Fruit fly (Drosophila melanogaster) whole organism, embryonic: Measurements from ENCODE around the gene CG13024.

ENCODE experiments used
- C15 ChIP-seq: fragments of 200-800 bp; sonication (Bioruptor generic); IDR thresholded peaks from 3 replicates; pipeline ENCODE4 v1.3.6; 2022; ENCODE audit warnings: missing biosample characterization, missing genetic modification characterization
- CG10366 ChIP-seq: fragments of 200-800 bp; sonication (Bioruptor generic); IDR thresholded peaks from 2 replicates; pipeline ENCODE4 v1.3.6; 2022; ENCODE audit warnings: missing biosample characterization, missing genetic modification characterization
- CG11085 ChIP-seq: fragments of 200-800 bp; sonication (Bioruptor generic); IDR thresholded peaks from 2 replicates; pipeline ENCODE4 v1.3.6; 2022; ENCODE audit warnings: missing biosample characterization, missing genetic modification characterization
- CG11504 ChIP-seq: fragments of 200-800 bp; sonication (Bioruptor generic); optimal IDR thresholded peaks from 3 replicates; lab custom pipeline; 2019; ENCODE audit warnings: missing biosample characterization, mild to moderate bottlenecking, missing genetic modification characterization, moderate library complexity
- CG12236 ChIP-seq: fragments of 200-800 bp; sonication (Bioruptor generic); optimal IDR thresholded peaks from 2 replicates; lab custom pipeline; 2016; ENCODE audit warnings: missing biosample characterization, missing genetic modification characterization
- CG12744 ChIP-seq: fragments of 200-800 bp; sonication (Bioruptor generic); optimal IDR thresholded peaks from 2 replicates; lab custom pipeline; 2016; ENCODE audit warnings: missing biosample characterization, missing genetic modification characterization
- CG13123 ChIP-seq: fragments of 200-800 bp; sonication (Bioruptor generic); optimal IDR thresholded peaks from 2 replicates; lab custom pipeline; 2016; ENCODE audit warnings: missing biosample characterization, missing genetic modification characterization
- CG14965 ChIP-seq: fragments of 200-800 bp; sonication (Bioruptor generic); optimal IDR thresholded peaks from 2 replicates; lab custom pipeline; 2016; ENCODE audit warnings: missing biosample characterization, missing genetic modification characterization, borderline replicate concordance
- CG15073 ChIP-seq: fragments of 200-800 bp; sonication (Bioruptor generic); optimal IDR thresholded peaks from 2 replicates; lab custom pipeline; 2016; ENCODE audit warnings: missing biosample characterization, missing genetic modification characterization
- CG1603 ChIP-seq: fragments of 200-800 bp; sonication (Bioruptor generic); optimal IDR thresholded peaks from 2 replicates; lab custom pipeline; 2019; ENCODE audit warnings: missing biosample characterization, mild to moderate bottlenecking, missing genetic modification characterization, moderate library complexity
- CG31388 ChIP-seq: fragments of 200-800 bp; sonication (Bioruptor generic); optimal IDR thresholded peaks from 2 replicates; lab custom pipeline; 2016; ENCODE audit warnings: missing biosample characterization, missing genetic modification characterization
- CG32532 ChIP-seq: fragments of 200-800 bp; sonication (Bioruptor generic); IDR thresholded peaks from 2 replicates; pipeline ENCODE4 v1.3.6; 2022; ENCODE audit warnings: missing biosample characterization, missing genetic modification characterization
- CG4282 ChIP-seq: fragments of 200-800 bp; sonication (Bioruptor generic); optimal IDR thresholded peaks from 2 replicates; lab custom pipeline; 2016; ENCODE audit warnings: missing biosample characterization, missing genetic modification characterization
- CG5953 ChIP-seq: fragments of 200-800 bp; sonication (Bioruptor generic); IDR thresholded peaks from 2 replicates; pipeline ENCODE4 v1.3.6; 2022; ENCODE audit warnings: missing biosample characterization, missing genetic modification characterization
- CG6654 ChIP-seq: fragments of 200-800 bp; sonication (Bioruptor generic); optimal IDR thresholded peaks from 2 replicates; lab custom pipeline; 2017; ENCODE audit warnings: missing biosample characterization, mild to moderate bottlenecking, missing genetic modification characterization
- CG6689 ChIP-seq: fragments of 200-800 bp; sonication (Bioruptor generic); IDR thresholded peaks from 2 replicates; pipeline ENCODE4 v1.3.6; 2022; ENCODE audit warnings: missing biosample characterization, missing genetic modification characterization
- CG7357 ChIP-seq: fragments of 200-800 bp; sonication (Bioruptor generic); IDR thresholded peaks from 3 replicates; pipeline ENCODE4 v1.3.6; 2022; ENCODE audit warnings: missing biosample characterization, missing genetic modification characterization
- CG7839 ChIP-seq: fragments of 200-800 bp; sonication (Bioruptor generic); optimal IDR thresholded peaks from 3 replicates; lab custom pipeline; 2018; ENCODE audit warnings: missing biosample characterization, mild to moderate bottlenecking, missing genetic modification characterization, moderate library complexity
- CG7928 ChIP-seq: fragments of 200-800 bp; sonication (Bioruptor generic); optimal IDR thresholded peaks from 2 replicates; lab custom pipeline; 2017; ENCODE audit warnings: missing biosample characterization, mild to moderate bottlenecking, missing genetic modification characterization
- CG9215 ChIP-seq: fragments of 200-800 bp; sonication (Bioruptor generic); IDR thresholded peaks from 2 replicates; pipeline ENCODE4 v1.3.6; 2022; ENCODE audit warnings: missing biosample characterization, missing genetic modification characterization
- CG9876 ChIP-seq: fragments of 200-800 bp; sonication (Bioruptor generic); optimal IDR thresholded peaks from 2 replicates; lab custom pipeline; 2016; ENCODE audit warnings: missing biosample characterization, missing genetic modification characterization
- CG9932 ChIP-seq: fragments of 200-800 bp; sonication (Bioruptor generic); IDR thresholded peaks from 2 replicates; pipeline ENCODE4 v1.3.6; 2022; ENCODE audit warnings: missing biosample characterization, missing genetic modification characterization
- Drgx ChIP-seq: fragments of 200-800 bp; sonication (Bioruptor generic); IDR thresholded peaks from 2 replicates; pipeline ENCODE4 v1.3.6; 2022; ENCODE audit warnings: missing biosample characterization, missing genetic modification characterization
- Elba2 ChIP-seq: fragments of 200-800 bp; sonication (Bioruptor generic); optimal IDR thresholded peaks from 3 replicates; lab custom pipeline; 2016; ENCODE audit warnings: missing biosample characterization, missing genetic modification characterization
- Hr51 ChIP-seq, 2 experiments: fragments of 200-800 bp; sonication (Bioruptor generic); optimal IDR thresholded peaks; 2 replicates in 1 of 2; 3 replicates in 1 of 2; lab custom pipeline; 2016 to 2018; ENCODE audit warnings: missing biosample characterization in 2 of 2, missing genetic modification characterization in 2 of 2, mild to moderate bottlenecking in 1 of 2, moderate library complexity in 1 of 2
- Jarid2 ChIP-seq: fragments of 200-800 bp; sonication (Bioruptor generic); optimal IDR thresholded peaks from 3 replicates; lab custom pipeline; 2017; ENCODE audit warnings: mild to moderate bottlenecking, missing biosample characterization, missing genetic modification reagents, missing genetic modification characterization
- Med ChIP-seq: fragments of 200-800 bp; sonication (Bioruptor generic); peaks from one replicate; lab custom pipeline; 2016; ENCODE audit warnings: missing biosample characterization, missing genetic modification characterization, mild to moderate bottlenecking, inconsistent platforms, moderate library complexity
- Poxn ChIP-seq: fragments of 200-800 bp; sonication (Bioruptor generic); IDR thresholded peaks from 2 replicates; pipeline ENCODE4 v1.3.6; 2022; ENCODE audit warnings: missing biosample characterization, missing genetic modification characterization
- Vsx1 ChIP-seq: fragments of 200-800 bp; sonication (Bioruptor generic); optimal IDR thresholded peaks from 2 replicates; lab custom pipeline; 2017; ENCODE audit warnings: missing biosample characterization, mild to moderate bottlenecking, missing genetic modification characterization, missing genetic modification reagents
- ap ChIP-seq: fragments of 200-800 bp; sonication (Bioruptor generic); IDR thresholded peaks from 2 replicates; pipeline ENCODE4 v1.3.6; 2022; ENCODE audit warnings: missing biosample characterization, missing genetic modification characterization
- chif ChIP-seq, 2 experiments: fragments of 200-800 bp; sonication (Bioruptor generic); optimal IDR thresholded peaks; 3 replicates each; lab custom pipeline; 2016; ENCODE audit warnings: missing biosample characterization in 2 of 2, missing genetic modification characterization in 2 of 2
- ci ChIP-seq: fragments of 200-800 bp; sonication (Bioruptor generic); IDR thresholded peaks from 3 replicates; pipeline ENCODE4 v1.3.6; 2022; ENCODE audit warnings: missing biosample characterization, missing genetic modification characterization
- ewg ChIP-seq: fragments of 200-800 bp; sonication (Bioruptor generic); optimal IDR thresholded peaks from 3 replicates; lab custom pipeline; 2017; ENCODE audit warnings: mild to moderate bottlenecking, missing biosample characterization, missing genetic modification reagents, missing genetic modification characterization
- fd3F ChIP-seq: fragments of 200-800 bp; sonication (Bioruptor generic); optimal IDR thresholded peaks from 2 replicates; lab custom pipeline; 2018; ENCODE audit warnings: missing biosample characterization, mild to moderate bottlenecking, missing genetic modification characterization, moderate library complexity
- gem ChIP-seq: fragments of 200-800 bp; sonication (Bioruptor generic); optimal IDR thresholded peaks from 2 replicates; lab custom pipeline; 2019; ENCODE audit warnings: missing biosample characterization, mild to moderate bottlenecking, missing genetic modification characterization, moderate library complexity
- h ChIP-seq: fragments of >200 bp; optimal IDR thresholded peaks from 2 replicates; lab custom pipeline; 2017
- inv ChIP-seq: fragments of 200-800 bp; sonication (Bioruptor generic); IDR thresholded peaks from 2 replicates; pipeline ENCODE4 v1.3.6; 2022; ENCODE audit warnings: missing biosample characterization, missing genetic modification characterization; ENCODE audit not compliant: partially characterized antibody
- jigr1 ChIP-seq: fragments of 200-800 bp; sonication (Bioruptor generic); IDR thresholded peaks from 3 replicates; pipeline ENCODE4 v1.3.6; 2022; ENCODE audit warnings: missing biosample characterization, missing genetic modification characterization
- knrl ChIP-seq: fragments of 200-800 bp; sonication (Bioruptor generic); IDR thresholded peaks from 3 replicates; pipeline ENCODE4 v1.3.6; 2022; ENCODE audit warnings: missing biosample characterization, missing genetic modification characterization; ENCODE audit not compliant: partially characterized antibody
- lov ChIP-seq, 2 experiments: fragments of 200-800 bp in 1 of 2; fragments of >200 bp in 1 of 2; sonication (Bioruptor generic) in 1 of 2; IDR thresholded peaks in 1 of 2; optimal IDR thresholded peaks in 1 of 2; 2 replicates in 1 of 2; 3 replicates in 1 of 2; pipeline versions ENCODE4 v1.3.6 to Lab custom; 2017 to 2022; ENCODE audit warnings: missing biosample characterization in 1 of 2, missing genetic modification characterization in 1 of 2
- nmo ChIP-seq: fragments of 200-800 bp; sonication (Bioruptor generic); optimal IDR thresholded peaks from 2 replicates; lab custom pipeline; 2018; ENCODE audit warnings: missing biosample characterization, mild to moderate bottlenecking, missing genetic modification characterization, moderate library complexity
- onecut ChIP-seq: fragments of 200-800 bp; sonication (Bioruptor generic); IDR thresholded peaks from 2 replicates; pipeline ENCODE4 v1.3.6; 2022; ENCODE audit warnings: missing biosample characterization, missing genetic modification characterization
- otp ChIP-seq: fragments of 200-800 bp; sonication (Bioruptor generic); IDR thresholded peaks from 3 replicates; pipeline ENCODE4, ENCODE4 v1.3.6; 2022; ENCODE audit warnings: missing biosample characterization, missing genetic modification characterization
- pnt ChIP-seq: fragments of 200-800 bp; sonication (Bioruptor generic); optimal IDR thresholded peaks from 3 replicates; lab custom pipeline; 2016; ENCODE audit warnings: missing biosample characterization, missing genetic modification characterization
- rib ChIP-seq: fragments of 200-800 bp; sonication (Bioruptor generic); IDR thresholded peaks from 2 replicates; pipeline ENCODE4 v1.3.6; 2022; ENCODE audit warnings: missing biosample characterization, missing genetic modification characterization
- row ChIP-seq: fragments of 200-800 bp; sonication (Bioruptor generic); IDR thresholded peaks from 3 replicates; pipeline ENCODE4 v1.3.6; 2022; ENCODE audit warnings: missing biosample characterization, missing genetic modification characterization
- sr ChIP-seq: fragments of 200-800 bp; sonication (Bioruptor generic); IDR thresholded peaks from 3 replicates; pipeline ENCODE4 v1.3.6; 2022; ENCODE audit warnings: missing biosample characterization, missing genetic modification characterization
- vfl ChIP-seq: fragments of 200-800 bp; sonication (Bioruptor generic); optimal IDR thresholded peaks from 2 replicates; lab custom pipeline; 2016; ENCODE audit warnings: missing biosample characterization, missing genetic modification characterization
- zfh2 ChIP-seq: fragments of 200-800 bp; sonication (Bioruptor generic); optimal IDR thresholded peaks from 2 replicates; lab custom pipeline; 2016; ENCODE audit warnings: missing biosample characterization, missing genetic modification characterization

Gene CG13024

DNA sequence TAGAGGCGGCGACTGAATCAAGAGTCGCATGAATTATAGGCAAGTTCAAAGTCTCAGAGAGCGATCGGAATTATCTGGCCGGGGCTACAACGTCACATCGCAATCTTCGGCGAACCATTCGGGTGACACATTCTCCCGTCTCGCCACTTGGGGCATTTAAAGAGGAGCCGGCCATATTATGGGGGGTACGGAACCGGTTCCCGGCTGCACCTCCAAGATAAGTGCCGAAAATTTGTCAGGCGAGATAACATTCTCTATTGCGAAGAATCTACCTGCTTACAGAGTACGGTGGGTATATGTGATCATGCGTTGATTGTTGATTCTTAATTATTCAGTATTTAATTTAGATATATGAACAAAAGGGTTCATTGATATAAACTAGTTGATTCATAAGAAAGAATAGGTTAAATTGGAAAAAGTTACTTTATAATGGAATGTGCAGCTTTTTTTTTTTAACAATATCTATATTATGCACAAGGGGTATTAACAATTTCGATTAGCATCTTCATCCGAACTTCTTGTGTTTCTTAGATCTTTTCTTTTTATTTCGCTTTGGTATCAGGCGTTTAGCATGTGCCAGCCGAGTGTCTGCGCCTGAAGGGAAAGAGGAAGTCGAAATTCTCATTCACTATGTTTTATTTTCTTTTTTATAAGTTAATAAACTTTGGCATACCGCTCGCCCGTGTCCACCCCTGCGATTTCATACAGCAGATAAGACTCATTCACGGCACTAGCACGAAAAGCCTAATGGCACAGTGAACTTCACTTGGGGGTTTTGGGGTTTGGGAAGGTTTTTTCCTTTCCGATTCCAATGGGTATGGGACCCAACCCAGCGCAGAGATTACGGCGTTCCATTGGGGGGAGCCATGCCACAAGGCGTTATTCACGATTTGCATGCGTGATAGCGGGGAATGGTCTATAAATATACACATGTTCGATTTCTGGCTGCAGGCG is 27.1 kb downstream of the CG13024 start:
- TF ChIP-seq CG10366 (no peak), CG9876 (GFP tag; lab: Kevin White, UChicago) (no peak), CG7928 (GFP tag; lab: Kevin White, UChicago) (no peak), pnt (GFP tag; lab: Kevin White, UChicago) (no peak), knrl (GFP tag; lab: Robert Waterston, UW) (no peak), CG12236 (GFP tag; lab: Kevin White, UChicago) (no peak), CG11504 (tag; lab: Kevin White, UChicago) (peak; percentile 70), Vsx1 (GFP tag; lab: Kevin White, UChicago) (no peak), jigr1 (no peak), otp (GFP tag; lab: Robert Waterston, UW) (no peak), C15 (GFP tag; lab: Robert Waterston, UW) (no peak), row (peak; percentile 82), CG1603 (tag; lab: Kevin White, UChicago) (no peak), nmo (GFP tag; lab: Kevin White, UChicago) (peak; percentile 75), CG15073 (GFP tag; lab: Kevin White, UChicago) (no peak), vfl (GFP tag; lab: Kevin White, UChicago) (no peak), CG9932 (GFP tag; lab: Robert Waterston, UW) (no peak), ap (GFP tag; lab: Robert Waterston, UW) (no peak), Drgx (GFP tag; lab: Robert Waterston, UW) (no peak), sr (no peak), zfh2 (GFP tag; lab: Kevin White, UChicago) (peak; percentile 12), gem (peak; percentile 76), CG6689 (peak; percentile 71), ci (no peak), ewg (GFP tag; lab: Kevin White, UChicago) (peak; percentile 15), CG32532 (GFP tag; lab: Robert Waterston, UW) (no peak), Hr51 (GFP tag; optimal IDR thresholded peaks at IDR 0.05; lab: Kevin White, UChicago) (peak in 1 of 2 experiments; percentile 58), CG11085 (GFP tag; lab: Robert Waterston, UW) (no peak), CG9215 (GFP tag; lab: Robert Waterston, UW) (peak; percentile 54; the same call in 1 of the 2 replicates), fd3F (GFP tag; lab: Kevin White, UChicago) (no peak), inv (GFP tag; lab: Robert Waterston, UW) (no peak), Elba2 (no peak), CG7839 (peak; percentile 65), Med (peak; percentile 67), CG5953 (GFP tag; lab: Robert Waterston, UW) (no peak), CG14965 (GFP tag; lab: Kevin White, UChicago) (no peak), CG4282 (GFP tag; lab: Kevin White, UChicago) (no peak), CG6654 (peak; percentile 34), Poxn (GFP tag; lab: Robert Waterston, UW) (no peak), Jarid2 (GFP tag; lab: Kevin White, UChicago) (no peak), h (lab: Kevin White, UChicago) (no peak), chif (GFP tag; optimal IDR thresholded peaks at IDR 0.05; lab: Kevin White, UChicago) (peak in 1 of 2 experiments; percentile 42), CG12744 (GFP tag; lab: Kevin White, UChicago) (no peak), lov (optimal IDR thresholded peaks at IDR 0.05; lab: Kevin White, UChicago) (no peak), lov (GFP tag; IDR thresholded peaks at IDR 0.05; lab: Robert Waterston, UW) (0 out of 3 replicates have a peak, but pooled peaks have one; percentile 51), CG7357 (no peak), rib (GFP tag; lab: Robert Waterston, UW) (no peak), onecut (GFP tag; lab: Robert Waterston, UW) (no peak; the same call in 1 of the 2 replicates), CG31388 (GFP tag; lab: Kevin White, UChicago) (no peak), CG13123 (GFP tag; lab: Kevin White, UChicago) (no peak)
